Fruit fly (Drosophila melanogaster): Measurements from ENCODE around the gene CG16700.
A peak's percentile ranks its signal among the peaks of the same experiment; 100 is the strongest.

The CG16700 gene

dm6 chrX:17091062-17091904, at the start of gene CG16700, which contains the start of gene CG4991 (continued):
- TF ChIP-seq Pdp1 (GFP tag; optimal IDR thresholded peaks at IDR 0.05): peak; percentile 8 to 45
- TF ChIP-seq ac (GFP tag; optimal IDR thresholded peaks at IDR 0.05): no peak
- TF ChIP-seq odd (GFP tag; optimal IDR thresholded peaks at IDR 0.05): peak; percentile 74
- no peak for TF ChIP-seq da (GFP tag; optimal IDR thresholded peaks at IDR 0.05)
- no peak for TF ChIP-seq Dp (GFP tag; optimal IDR thresholded peaks at IDR 0.05)
- TF ChIP-seq shn (GFP tag; optimal IDR thresholded peaks at IDR 0.05): no peak
- TF ChIP-seq CG4820 (GFP tag; optimal IDR thresholded peaks at IDR 0.05): peak; percentile 68
- TF ChIP-seq CG10274 (GFP tag; optimal IDR thresholded peaks at IDR 0.05): peak; percentile 41
- no peak for TF ChIP-seq ash1 (GFP tag; optimal IDR thresholded peaks at IDR 0.05)
- TF ChIP-seq HLH54F (GFP tag; optimal IDR thresholded peaks at IDR 0.05): no peak
- TF ChIP-seq CG12219 (GFP tag; optimal IDR thresholded peaks at IDR 0.05): no peak
- no peak for TF ChIP-seq luna (GFP tag; optimal IDR thresholded peaks at IDR 0.05)
- no peak for TF ChIP-seq Dip2 (GFP tag; IDR thresholded peaks at IDR 0.05)
- no peak for TF ChIP-seq yki (optimal IDR thresholded peaks at IDR 0.05)
- TF ChIP-seq CG4617 (GFP tag; optimal IDR thresholded peaks at IDR 0.05; ENCODE audit: borderline replicate concordance): no peak
- peak; percentile 66 for TF ChIP-seq caup (GFP tag; optimal IDR thresholded peaks at IDR 0.05; ENCODE audit: severe bottlenecking)
- peak; percentile 50 for TF ChIP-seq CG1832 (GFP tag; optimal IDR thresholded peaks at IDR 0.05)
- peak; percentile 64 for TF ChIP-seq sqz (GFP tag; optimal IDR thresholded peaks at IDR 0.05)
- TF ChIP-seq CG4360 (GFP tag; IDR thresholded peaks at IDR 0.05): no peak
- peak; percentile 45 for TF ChIP-seq Fer2 (tag; optimal IDR thresholded peaks at IDR 0.05)
- TF ChIP-seq CG2875 (GFP tag; optimal IDR thresholded peaks at IDR 0.05): peak; percentile 54
- TF ChIP-seq tll (GFP tag; optimal IDR thresholded peaks at IDR 0.05): peak in 1 of 2 experiments; percentile 23
- TF ChIP-seq CrebB (tag; optimal IDR thresholded peaks at IDR 0.05): no peak
- TF ChIP-seq Asciz (GFP tag; optimal IDR thresholded peaks at IDR 0.05): peak; percentile 70
- peak; percentile 34; the same call in 1 of the 3 replicates for TF ChIP-seq otp (GFP tag; IDR thresholded peaks at IDR 0.05)
- TF ChIP-seq CG11398 (GFP tag; optimal IDR thresholded peaks at IDR 0.05): no peak
- TF ChIP-seq CG17186 (GFP tag; optimal IDR thresholded peaks at IDR 0.05): no peak
- no peak for TF ChIP-seq CG10959 (GFP tag; IDR thresholded peaks at IDR 0.05)
- no peak for TF ChIP-seq repo (GFP tag; optimal IDR thresholded peaks at IDR 0.05)
- no peak for TF ChIP-seq B-H2 (GFP tag; optimal IDR thresholded peaks at IDR 0.05)
- TF ChIP-seq eyg (GFP tag; optimal IDR thresholded peaks at IDR 0.05): no peak
- peak; percentile 54; the same call in 2 of the 4 replicates for TF ChIP-seq Gug (GFP tag; IDR thresholded peaks at IDR 0.05)
- peak; percentile 58; the same call in 1 of the 2 replicates for TF ChIP-seq ranshi (GFP tag; IDR thresholded peaks at IDR 0.05)
- no peak for TF ChIP-seq Dref (GFP tag; IDR thresholded peaks at IDR 0.05)
- TF ChIP-seq CG17359 (tag; optimal IDR thresholded peaks at IDR 0.05): peak; percentile 70
- no peak for TF ChIP-seq CG12236 (GFP tag; optimal IDR thresholded peaks at IDR 0.05)
- peak; percentile 62 for TF ChIP-seq Drgx (GFP tag; IDR thresholded peaks at IDR 0.05)
- peak; percentile 67 for TF ChIP-seq CG9817 (tag; optimal IDR thresholded peaks at IDR 0.05)
- peak; percentile 87 for TF ChIP-seq CG14710 (tag; optimal IDR thresholded peaks at IDR 0.05)
- TF ChIP-seq slbo (GFP tag; IDR thresholded peaks at IDR 0.05): peak; percentile 79
- TF ChIP-seq CG9797 (GFP tag; optimal IDR thresholded peaks at IDR 0.05): no peak
- TF ChIP-seq zen (tag; optimal IDR thresholded peaks at IDR 0.05): peak; percentile 46
- peak; percentile 98 for TF ChIP-seq sd (tag; optimal IDR thresholded peaks at IDR 0.05)
- no peak for TF ChIP-seq CG8944 (GFP tag; optimal IDR thresholded peaks at IDR 0.05)
- TF ChIP-seq CG2712 (tag; optimal IDR thresholded peaks at IDR 0.05): peak; percentile 91
- no peak for TF ChIP-seq vnd (GFP tag; IDR thresholded peaks at IDR 0.05; ENCODE audit: partially characterized antibody)
- TF ChIP-seq CG1647 (GFP tag; optimal IDR thresholded peaks at IDR 0.05): no peak
- TF ChIP-seq CG9876 (GFP tag; optimal IDR thresholded peaks at IDR 0.05): no peak
- TF ChIP-seq chm (GFP tag; IDR thresholded peaks at IDR 0.05): no peak
